Worm (Caenorhabditis elegans) whole organism, L1 larva: Measurements from ENCODE around the gene C46C2.6.
A peak's percentile ranks its signal among the peaks of the same experiment; 100 is the strongest.

Experiments used
- C04F5.9 ChIP-seq: sonication (generic microtip); optimal IDR thresholded peaks from 2 replicates; lab custom pipeline; 2016; ENCODE audit warnings: missing genetic modification characterization, missing compliant biosample characterization
- alr-1 ChIP-seq: fragments of 200-800 bp; sonication (Bioruptor generic); optimal IDR thresholded peaks from 2 replicates; lab custom pipeline; 2018; ENCODE audit warnings: borderline replicate concordance, mild to moderate bottlenecking, missing genetic modification characterization, missing compliant biosample characterization
- aly-2 ChIP-seq: fragments of 150-350 bp; optimal IDR thresholded peaks from 2 replicates; lab custom pipeline; 2014; ENCODE audit warnings: missing biosample characterization, missing genetic modification characterization
- ama-1 ChIP-seq: fragments of 150-350 bp; optimal IDR thresholded peaks from 2 replicates; lab custom pipeline; 2014
- ceh-63 ChIP-seq: fragments of 200-800 bp; sonication (Bioruptor generic); optimal IDR thresholded peaks from 2 replicates; lab custom pipeline; 2018; ENCODE audit warnings: mild to moderate bottlenecking, missing genetic modification characterization, missing compliant biosample characterization
- ceh-82 ChIP-seq, 3 experiments: fragments of 150-350 bp in 1 of 3; sonication (generic microtip) in 2 of 3; optimal IDR thresholded peaks; 2 replicates each; lab custom pipeline; 2014 to 2017; ENCODE audit warnings: missing biosample characterization in 3 of 3, missing genetic modification characterization in 3 of 3
- ceh-90 ChIP-seq: sonication (generic microtip); optimal IDR thresholded peaks from 2 replicates; lab custom pipeline; 2016; ENCODE audit warnings: missing genetic modification characterization, missing compliant biosample characterization
- dsc-1 ChIP-seq: sonication (generic microtip); optimal IDR thresholded peaks from 2 replicates; lab custom pipeline; 2016; ENCODE audit warnings: mild to moderate bottlenecking, missing genetic modification characterization, missing compliant biosample characterization
- efl-1 ChIP-seq, 4 experiments: fragments of 150-350 bp; optimal IDR thresholded peaks in 3 of 4; peaks in 1 of 4; 1 replicate in 1 of 4; 2 replicates in 3 of 4; lab custom pipeline; 2014; ENCODE audit warnings: missing biosample characterization in 2 of 4, missing genetic modification characterization in 2 of 4, missing genetic modification reagents in 2 of 4
- egl-13 ChIP-seq: sonication (generic microtip); optimal IDR thresholded peaks from 2 replicates; lab custom pipeline; 2016; ENCODE audit warnings: missing genotype, missing genetic modification reagents, missing genetic modification characterization, missing compliant biosample characterization
- egl-27 ChIP-seq, 2 experiments: fragments of 150-350 bp in 1 of 2; sonication (generic microtip); optimal IDR thresholded peaks; 3 replicates each; lab custom pipeline; 2017 to 2018; ENCODE audit warnings: missing biosample characterization in 2 of 2, missing genetic modification characterization in 2 of 2, missing genetic modification reagents in 2 of 2
- elt-2 ChIP-seq: sonication (generic microtip); optimal IDR thresholded peaks from 2 replicates; lab custom pipeline; 2016; ENCODE audit warnings: missing genetic modification characterization, mild to moderate bottlenecking, inconsistent platforms, missing compliant biosample characterization, missing genetic modification reagents
- fkh-10 ChIP-seq: sonication (generic microtip); optimal IDR thresholded peaks from 2 replicates; lab custom pipeline; 2017; ENCODE audit warnings: missing biosample characterization, missing genetic modification reagents, missing genetic modification characterization
- grh-1 ChIP-seq: fragments of 200-800 bp; sonication (Bioruptor generic); IDR thresholded peaks from 2 replicates; pipeline ENCODE4 v1.3.6; 2022; ENCODE audit warnings: missing genetic modification reagents, missing genetic modification characterization, missing compliant biosample characterization
- hlh-17 ChIP-seq: fragments of 200-800 bp; sonication (Bioruptor generic); optimal IDR thresholded peaks from 2 replicates; lab custom pipeline; 2018; ENCODE audit warnings: missing genetic modification characterization, mild to moderate bottlenecking, missing compliant biosample characterization, moderate library complexity, borderline replicate concordance
- irx-1 ChIP-seq: sonication (generic microtip); optimal IDR thresholded peaks from 2 replicates; lab custom pipeline; 2016; ENCODE audit warnings: missing genetic modification characterization, missing compliant biosample characterization
- isw-1 ChIP-seq: fragments of 200-800 bp; sonication (Bioruptor generic); IDR thresholded peaks from 2 replicates; pipeline ENCODE4 v1.3.6; 2022; ENCODE audit warnings: missing genetic modification characterization, missing compliant biosample characterization
- jun-1 ChIP-seq: fragments of 150-350 bp; optimal IDR thresholded peaks from 2 replicates; lab custom pipeline; 2014; ENCODE audit warnings: missing biosample characterization, missing genetic modification reagents, missing genetic modification characterization
- lin-14 ChIP-seq: fragments of 200-800 bp; sonication (Bioruptor generic); optimal IDR thresholded peaks from 2 replicates; lab custom pipeline; 2018; ENCODE audit warnings: mild to moderate bottlenecking, missing genetic modification characterization, moderate library complexity, missing compliant biosample characterization
- lin-35 ChIP-seq, 2 experiments: fragments of 150-350 bp; optimal IDR thresholded peaks; 2 replicates each; lab custom pipeline; 2014; ENCODE audit warnings: missing biosample characterization in 2 of 2, missing genetic modification characterization in 2 of 2, missing genetic modification reagents in 2 of 2
- lin-39 ChIP-seq: fragments of 150-350 bp; optimal IDR thresholded peaks from 2 replicates; lab custom pipeline; 2014; ENCODE audit warnings: missing biosample characterization, missing genetic modification reagents, missing genetic modification characterization
- lir-3 ChIP-seq: sonication (generic microtip); optimal IDR thresholded peaks from 2 replicates; lab custom pipeline; 2016; ENCODE audit warnings: mild to moderate bottlenecking, missing genetic modification characterization, moderate library complexity, missing compliant biosample characterization; ENCODE audit not compliant: poor library complexity
- lsy-2 ChIP-seq, 2 experiments: fragments of 150-350 bp; optimal IDR thresholded peaks; 2 replicates each; lab custom pipeline; 2014; ENCODE audit warnings: missing biosample characterization in 2 of 2, missing genetic modification characterization in 2 of 2
- mab-9 ChIP-seq: fragments of 200-800 bp; sonication (Bioruptor generic); IDR thresholded peaks from 2 replicates; pipeline ENCODE4 v1.3.6; 2022; ENCODE audit warnings: missing genetic modification reagents, missing genetic modification characterization, missing compliant biosample characterization
- nhr-11 ChIP-seq: fragments of 150-350 bp; optimal IDR thresholded peaks from 2 replicates; lab custom pipeline; 2014; ENCODE audit warnings: missing biosample characterization, missing genetic modification characterization
- nhr-12 ChIP-seq: sonication (generic microtip); optimal IDR thresholded peaks from 2 replicates; lab custom pipeline; 2017; ENCODE audit warnings: missing biosample characterization, missing genetic modification characterization
- nhr-19 ChIP-seq: fragments of 200-800 bp; sonication (Bioruptor generic); conservative IDR thresholded peaks from 2 replicates; pipeline ENCODE4 v1.3.6; 2022; ENCODE audit warnings: missing genetic modification characterization, missing compliant biosample characterization
- nhr-20 ChIP-seq: sonication (generic microtip); optimal IDR thresholded peaks from 2 replicates; lab custom pipeline; 2016; ENCODE audit warnings: mild to moderate bottlenecking, missing genetic modification characterization, missing compliant biosample characterization
- nhr-237 ChIP-seq: fragments of 150-350 bp; optimal IDR thresholded peaks from 2 replicates; lab custom pipeline; 2014; ENCODE audit warnings: missing biosample characterization, missing genetic modification characterization
- nhr-47 ChIP-seq: sonication (generic microtip); optimal IDR thresholded peaks from 2 replicates; lab custom pipeline; 2016; ENCODE audit warnings: mild to moderate bottlenecking, missing genetic modification characterization, moderate library complexity, missing compliant biosample characterization
- nhr-84 ChIP-seq: sonication (generic microtip); optimal IDR thresholded peaks from 2 replicates; lab custom pipeline; 2017; ENCODE audit warnings: missing biosample characterization, missing genetic modification characterization
- pax-3 ChIP-seq: fragments of 200-800 bp; sonication (Bioruptor generic); optimal IDR thresholded peaks from 2 replicates; lab custom pipeline; 2018; ENCODE audit warnings: mild to moderate bottlenecking, missing genetic modification characterization, moderate library complexity, missing compliant biosample characterization
- skn-1 ChIP-seq: fragments of 150-350 bp; optimal IDR thresholded peaks from 2 replicates; lab custom pipeline; 2014; ENCODE audit warnings: missing biosample characterization, missing genetic modification characterization
- snpc-4 ChIP-seq: fragments of 150-350 bp; optimal IDR thresholded peaks from 2 replicates; lab custom pipeline; 2014; ENCODE audit warnings: missing biosample characterization, missing genetic modification characterization
- sup-37 ChIP-seq: fragments of 200-800 bp; sonication (Bioruptor generic); optimal IDR thresholded peaks from 2 replicates; lab custom pipeline; 2018; ENCODE audit warnings: mild to moderate bottlenecking, missing genetic modification characterization, missing compliant biosample characterization
- tbx-2 ChIP-seq: sonication (generic microtip); optimal IDR thresholded peaks from 2 replicates; lab custom pipeline; 2016; ENCODE audit warnings: missing genetic modification characterization, missing compliant biosample characterization
- tlp-1 ChIP-seq: fragments of 150-350 bp; optimal IDR thresholded peaks from 2 replicates; lab custom pipeline; 2014; ENCODE audit warnings: missing biosample characterization, missing genetic modification characterization
- unc-130 ChIP-seq: fragments of 150-350 bp; optimal IDR thresholded peaks from 2 replicates; lab custom pipeline; 2017; ENCODE audit warnings: missing biosample characterization, missing genetic modification characterization, inconsistent platforms
- unc-30 ChIP-seq: sonication (generic microtip); optimal IDR thresholded peaks from 2 replicates; lab custom pipeline; 2017; ENCODE audit warnings: missing biosample characterization, missing genetic modification characterization
- unc-62 ChIP-seq: fragments of 150-350 bp; optimal IDR thresholded peaks from 2 replicates; lab custom pipeline; 2014; ENCODE audit warnings: missing biosample characterization, missing genetic modification reagents, missing genetic modification characterization
- unc-86 ChIP-seq: sonication (generic microtip); optimal IDR thresholded peaks from 2 replicates; lab custom pipeline; 2016; ENCODE audit warnings: missing genetic modification characterization, missing compliant biosample characterization
- unc-98 ChIP-seq: fragments of 200-800 bp; sonication (Bioruptor generic); IDR thresholded peaks from 2 replicates; pipeline ENCODE4 v1.3.6; 2022; ENCODE audit warnings: missing genetic modification characterization, missing compliant biosample characterization
- zag-1 ChIP-seq: fragments of 150-350 bp; optimal IDR thresholded peaks from 2 replicates; lab custom pipeline; 2014; ENCODE audit warnings: missing biosample characterization, missing genetic modification characterization
- ztf-11 ChIP-seq, 2 experiments: sonication (generic microtip); optimal IDR thresholded peaks; 2 replicates each; lab custom pipeline; 2016 to 2017; ENCODE audit warnings: missing genetic modification characterization in 2 of 2, missing biosample characterization in 1 of 2, missing compliant biosample characterization in 1 of 2
- ztf-4 ChIP-seq: fragments of 150-350 bp; optimal IDR thresholded peaks from 2 replicates; lab custom pipeline; 2014; ENCODE audit warnings: missing biosample characterization, missing genetic modification characterization

C46C2.6 gene

DNA sequence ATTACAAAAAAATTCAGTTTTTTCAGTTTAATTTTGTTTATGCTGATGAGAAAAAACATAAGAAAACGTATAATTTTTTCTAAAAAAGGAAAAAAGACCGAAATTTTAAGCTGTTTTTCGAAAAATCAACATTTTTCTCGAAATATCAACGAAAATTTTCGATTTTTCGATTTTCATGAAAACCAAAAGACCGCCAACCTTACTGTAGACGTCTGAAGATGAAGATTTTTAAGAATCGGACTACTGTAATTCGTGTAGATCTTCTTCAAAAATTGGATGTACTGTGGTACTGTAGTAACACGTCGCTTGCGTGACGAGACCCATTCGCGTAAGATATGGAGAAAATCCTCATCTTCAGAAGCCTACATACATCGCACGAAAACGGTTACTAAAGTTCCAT, 1.4 kb upstream of the C46C2.6 start:
- no peak for TF ChIP-seq elt-2 (tag; lab: Kevin White, UChicago)
- no peak for TF ChIP-seq efl-1 (optimal IDR thresholded peaks at IDR 0.05; lab: Kevin White, UChicago)
- peak in 1 of 2 experiments; percentile 63 for TF ChIP-seq efl-1 (GFP tag; optimal IDR thresholded peaks at IDR 0.05 in 1 of 2; lab: Kevin White, UChicago)

ce11 chrIV:9214823-9215222, 2.6 kb downstream of the C46C2.6 start:
- TF ChIP-seq irx-1 (tag; lab: Kevin White, UChicago), result no peak
- TF ChIP-seq tbx-2 (tag; lab: Kevin White, UChicago), result no peak
- TF ChIP-seq ztf-4 (tag; lab: Kevin White, UChicago), result no peak
- TF ChIP-seq elt-2 (tag; lab: Kevin White, UChicago), result no peak
- no peak for TF ChIP-seq skn-1 (tag; lab: Kevin White, UChicago)
- TF ChIP-seq nhr-237, result no peak
- TF ChIP-seq jun-1 (tag; lab: Kevin White, UChicago), result no peak
- TF ChIP-seq nhr-47 (tag; lab: Kevin White, UChicago), result no peak
- TF ChIP-seq ceh-90 (tag; lab: Kevin White, UChicago), result no peak
- no peak for TF ChIP-seq nhr-12
- no peak for TF ChIP-seq mab-9 (GFP tag; lab: Robert Waterston, UW)
- no peak for TF ChIP-seq efl-1 (optimal IDR thresholded peaks at IDR 0.05; lab: Kevin White, UChicago)
- TF ChIP-seq efl-1 (GFP tag; optimal IDR thresholded peaks at IDR 0.05 in 1 of 2; lab: Kevin White, UChicago), result no peak
- no peak for TF ChIP-seq sup-37 (GFP tag; lab: Kevin White, UChicago)

- TF ChIP-seq egl-13 (tag; lab: Kevin White, UChicago) (peak; percentile 27), dsc-1 (tag; lab: Kevin White, UChicago) (peak; percentile 32), lin-14 (peak; percentile 33), nhr-12 (no peak), pax-3 (peak; percentile 31)
- TF ChIP-seq, all 84 proteins: peak for 4
These were observed 3.6 kb downstream of the C46C2.6 start for ce11 chrIV:9215824-9216223.

- peak; percentile 26 for TF ChIP-seq skn-1 (tag; lab: Kevin White, UChicago)
- peak in 1 of 3 experiments; percentile 15 for TF ChIP-seq ceh-82 (tag; optimal IDR thresholded peaks at IDR 0.05; lab: Kevin White, UChicago)
- TF ChIP-seq grh-1, result no peak
- TF ChIP-seq nhr-11 (tag; lab: Kevin White, UChicago), result no peak
- peak; percentile 40; the same call in 1 of the 2 replicates for TF ChIP-seq mab-9 (GFP tag; lab: Robert Waterston, UW)
- TF ChIP-seq ztf-11 (tag; optimal IDR thresholded peaks at IDR 0.05; lab: Kevin White, UChicago), result no peak
- no peak for TF ChIP-seq nhr-19 (GFP tag; lab: Robert Waterston, UW)
- TF ChIP-seq snpc-4, result no peak
- TF ChIP-seq fkh-10, result peak; percentile 38
- TF ChIP-seq ama-1, result no peak
- peak; percentile 92 for TF ChIP-seq lin-14
- no peak for TF ChIP-seq nhr-84
- no peak for TF ChIP-seq unc-98 (GFP tag; lab: Robert Waterston, UW)
- no peak for TF ChIP-seq unc-30 (tag; lab: Kevin White, UChicago)
- no peak for TF ChIP-seq unc-130
- no peak for TF ChIP-seq ceh-63 (GFP tag; lab: Kevin White, UChicago)
- TF ChIP-seq unc-62 (GFP tag; lab: Kevin White, UChicago), result no peak
- no peak for TF ChIP-seq aly-2
- peak; percentile 10 to 35 for TF ChIP-seq lsy-2 (tag; optimal IDR thresholded peaks at IDR 0.05; lab: Kevin White, UChicago)
- peak in 1 of 2 experiments; percentile 9 for TF ChIP-seq egl-27 (tag; optimal IDR thresholded peaks at IDR 0.05; lab: Kevin White, UChicago)
- peak; percentile 0 for TF ChIP-seq lir-3 (tag; lab: Kevin White, UChicago)
- no peak for TF ChIP-seq pax-3
- TF ChIP-seq nhr-237, result no peak
- no peak for TF ChIP-seq zag-1 (tag; lab: Kevin White, UChicago)
- no peak for TF ChIP-seq C04F5.9 (tag; lab: Kevin White, UChicago)
- no peak for TF ChIP-seq sup-37 (GFP tag; lab: Kevin White, UChicago)
- no peak for TF ChIP-seq tlp-1 (tag; lab: Kevin White, UChicago)
- 0 out of 2 replicates have a peak, but pooled peaks have one; percentile 12 for TF ChIP-seq isw-1 (GFP tag; lab: Robert Waterston, UW)
- TF ChIP-seq tbx-2 (tag; lab: Kevin White, UChicago), result peak; percentile 56
- TF ChIP-seq alr-1 (tag; lab: Kevin White, UChicago), result no peak
- TF ChIP-seq nhr-20 (tag; lab: Kevin White, UChicago), result no peak
- no peak for TF ChIP-seq hlh-17 (GFP tag; lab: Kevin White, UChicago)
- TF ChIP-seq egl-13 (tag; lab: Kevin White, UChicago), result peak; percentile 19
- peak; percentile 54 for TF ChIP-seq unc-86 (tag; lab: Kevin White, UChicago)
- peak in 1 of 2 experiments; percentile 51 for TF ChIP-seq lin-35 (GFP tag; optimal IDR thresholded peaks at IDR 0.05; lab: Kevin White, UChicago)
- TF ChIP-seq lin-39, result no peak
These were observed 4.2 kb downstream of the C46C2.6 start for ce11 chrIV:9216437-9216836.
